Worm (Caenorhabditis elegans) whole organism, young adult: Measurements from ENCODE around the gene fipr-2.

ENCODE experiments used
- akir-1 ChIP-seq: fragments of 200-800 bp; sonication (Bioruptor generic); optimal IDR thresholded peaks from 2 replicates; lab custom pipeline; 2018; ENCODE audit warnings: mild to moderate bottlenecking, missing genetic modification characterization, moderate library complexity, missing compliant biosample characterization
- ama-1 ChIP-seq, 3 experiments: fragments of 150-350 bp in 1 of 3; sonication (generic microtip) in 2 of 3; optimal IDR thresholded peaks; 2 replicates each; lab custom pipeline; 2014 to 2018; ENCODE audit warnings: missing biosample characterization in 2 of 3, missing genetic modification characterization in 2 of 3, missing genetic modification reagents in 2 of 3
- aptf-3 ChIP-seq: fragments of 200-800 bp; sonication (Bioruptor generic); IDR thresholded peaks from 2 replicates; pipeline ENCODE4 v1.3.6; 2022; ENCODE audit warnings: missing genetic modification characterization, missing compliant biosample characterization
- chd-7 ChIP-seq: sonication (generic microtip); optimal IDR thresholded peaks from 2 replicates; lab custom pipeline; 2016; ENCODE audit warnings: mild to moderate bottlenecking, missing genetic modification characterization, moderate library complexity, missing compliant biosample characterization
- dpl-1 ChIP-seq: fragments of 150-350 bp; optimal IDR thresholded peaks from 2 replicates; lab custom pipeline; 2014; ENCODE audit warnings: missing biosample characterization, missing genetic modification reagents, missing genetic modification characterization
- hsf-1 ChIP-seq: fragments of 200-800 bp; sonication (Bioruptor generic); IDR thresholded peaks from 2 replicates; pipeline ENCODE4 v1.3.6; 2022; ENCODE audit warnings: missing genetic modification reagents, missing genetic modification characterization, missing compliant biosample characterization
- lin-35 ChIP-seq, 3 experiments: fragments of 150-350 bp in 2 of 3; sonication (generic microtip) in 1 of 3; optimal IDR thresholded peaks; 2 replicates each; lab custom pipeline; 2014 to 2018; ENCODE audit warnings: missing biosample characterization in 3 of 3, missing genetic modification characterization in 3 of 3, missing genetic modification reagents in 3 of 3
- mes-4 ChIP-seq: sonication (generic microtip); optimal IDR thresholded peaks from 2 replicates; lab custom pipeline; 2016; ENCODE audit warnings: missing genotype, missing genetic modification characterization, missing compliant biosample characterization
- nfya-1 ChIP-seq: sonication (generic microtip); optimal IDR thresholded peaks from 2 replicates; lab custom pipeline; 2017; ENCODE audit warnings: antibody characterized with exemption, missing compliant biosample characterization, missing genetic modification characterization, borderline replicate concordance; ENCODE audit not compliant: insufficient read depth
- pha-4 ChIP-seq: fragments of 150-350 bp; sonication (generic microtip); optimal IDR thresholded peaks from 2 replicates; lab custom pipeline; 2014; ENCODE audit warnings: missing biosample characterization, missing genetic modification reagents, missing genetic modification characterization
- tlf-1 ChIP-seq: fragments of 200-800 bp; sonication (Bioruptor generic); optimal IDR thresholded peaks from 2 replicates; lab custom pipeline; 2018; ENCODE audit warnings: mild to moderate bottlenecking, missing genetic modification characterization, missing compliant biosample characterization
- ztf-26 ChIP-seq: sonication (generic microtip); optimal IDR thresholded peaks from 2 replicates; lab custom pipeline; 2017; ENCODE audit warnings: missing genetic modification characterization, missing compliant biosample characterization

- TF ChIP-seq tlf-1 (GFP tag; lab: Kevin White, UChicago) (no peak), ama-1 (optimal IDR thresholded peaks at IDR 0.05; lab: Kevin White, UChicago) (no peak), ama-1 (GFP tag; optimal IDR thresholded peaks at IDR 0.05; lab: Kevin White, UChicago) (no peak), pha-4 (no peak), aptf-3 (GFP tag; lab: Robert Waterston, UW) (no peak), chd-7 (tag; lab: Kevin White, UChicago) (no peak), hsf-1 (GFP tag; lab: Robert Waterston, UW) (no peak), akir-1 (GFP tag; lab: Kevin White, UChicago) (no peak), ztf-26 (tag; lab: Kevin White, UChicago) (no peak), nfya-1 (tag; lab: Kevin White, UChicago) (no peak), dpl-1 (GFP tag; lab: Kevin White, UChicago) (no peak), mes-4 (tag; lab: Kevin White, UChicago) (no peak), lin-35 (GFP tag; optimal IDR thresholded peaks at IDR 0.05; lab: Kevin White, UChicago) (no peak)
These were observed 6.8 kb upstream of the fipr-2 start, which contains the start of gene F23H12.5 for ce11 chrV:12358347-12358746.
